Fruit fly (Drosophila melanogaster) whole organism, embryonic: ENCODE measurements around the gene AP-2alpha.

ENCODE experiments used
- ATbp ChIP-seq: fragments of 200-800 bp; sonication (Bioruptor generic); optimal IDR thresholded peaks from 2 replicates; lab custom pipeline; 2017; ENCODE audit warnings: missing biosample characterization, mild to moderate bottlenecking, missing genetic modification characterization, missing genetic modification reagents
- Blimp-1 ChIP-seq: fragments of 200-800 bp; sonication (Bioruptor generic); optimal IDR thresholded peaks from 3 replicates; lab custom pipeline; 2018; ENCODE audit warnings: missing biosample characterization, missing genetic modification characterization, mild to moderate bottlenecking, moderate library complexity, missing genetic modification reagents
- BtbVII ChIP-seq: fragments of 200-800 bp; sonication (Bioruptor generic); optimal IDR thresholded peaks from 3 replicates; lab custom pipeline; 2017; ENCODE audit warnings: missing biosample characterization, mild to moderate bottlenecking, missing genetic modification characterization
- CG10209 ChIP-seq: fragments of 200-800 bp; sonication (Bioruptor generic); optimal IDR thresholded peaks from 3 replicates; lab custom pipeline; 2017; ENCODE audit warnings: missing biosample characterization, mild to moderate bottlenecking, missing genetic modification characterization, missing genetic modification reagents
- CG10274 ChIP-seq: fragments of 200-800 bp; sonication (Bioruptor generic); optimal IDR thresholded peaks from 3 replicates; lab custom pipeline; 2017; ENCODE audit warnings: missing biosample characterization, mild to moderate bottlenecking, missing genetic modification characterization
- CG10462 ChIP-seq: fragments of 200-800 bp; sonication (Bioruptor generic); optimal IDR thresholded peaks from 2 replicates; lab custom pipeline; 2016; ENCODE audit warnings: missing biosample characterization, missing genetic modification characterization
- CG11093 ChIP-seq: fragments of 200-800 bp; sonication (Bioruptor generic); IDR thresholded peaks from 3 replicates; pipeline ENCODE4 v1.3.6; 2022; ENCODE audit warnings: missing biosample characterization, missing genetic modification characterization
- CG11247 ChIP-seq: fragments of 200-800 bp; sonication (Bioruptor generic); IDR thresholded peaks from 2 replicates; pipeline ENCODE4 v1.3.6; 2022; ENCODE audit warnings: missing biosample characterization, missing genetic modification characterization
- CG12104 ChIP-seq: fragments of 200-800 bp; sonication (Bioruptor generic); optimal IDR thresholded peaks from 3 replicates; lab custom pipeline; 2016; ENCODE audit warnings: missing biosample characterization, missing genetic modification characterization
- CG14667 ChIP-seq: fragments of 200-800 bp; sonication (Bioruptor generic); IDR thresholded peaks from 2 replicates; pipeline ENCODE4 v1.3.6; 2022; ENCODE audit warnings: missing biosample characterization, missing genetic modification characterization
- CG15601 ChIP-seq: fragments of 200-800 bp; sonication (Bioruptor generic); optimal IDR thresholded peaks from 3 replicates; lab custom pipeline; 2019; ENCODE audit warnings: missing biosample characterization, mild to moderate bottlenecking, missing genetic modification characterization, moderate library complexity
- CG17829 ChIP-seq: fragments of 200-800 bp; optimal IDR thresholded peaks from 2 replicates; lab custom pipeline; 2019; ENCODE audit warnings: missing biosample characterization, mild to moderate bottlenecking, missing genetic modification characterization, moderate library complexity
- CG18476 ChIP-seq: fragments of 200-800 bp; sonication (Bioruptor generic); optimal IDR thresholded peaks from 2 replicates; lab custom pipeline; 2016; ENCODE audit warnings: missing biosample characterization, mild to moderate bottlenecking, missing genetic modification characterization
- CG31441 ChIP-seq: fragments of 200-800 bp; sonication (Bioruptor generic); IDR thresholded peaks from 2 replicates; pipeline ENCODE4 v1.3.6; 2022; ENCODE audit warnings: missing biosample characterization, missing genetic modification characterization
- CG34376 ChIP-seq: fragments of 200-800 bp; sonication (Bioruptor generic); optimal IDR thresholded peaks from 2 replicates; lab custom pipeline; 2018; ENCODE audit warnings: missing biosample characterization, mild to moderate bottlenecking, missing genetic modification characterization
- CG9817 ChIP-seq: fragments of 200-800 bp; sonication (Bioruptor generic); optimal IDR thresholded peaks from 2 replicates; lab custom pipeline; 2018; ENCODE audit warnings: missing biosample characterization, mild to moderate bottlenecking, missing genetic modification characterization, moderate library complexity
- Deaf1 ChIP-seq: fragments of 200-800 bp; optimal IDR thresholded peaks from 3 replicates; lab custom pipeline; 2019; ENCODE audit warnings: missing biosample characterization, mild to moderate bottlenecking, missing genetic modification characterization, moderate library complexity
- Dip2 ChIP-seq: fragments of 200-800 bp; sonication (Bioruptor generic); IDR thresholded peaks from 2 replicates; pipeline ENCODE4 v1.3.6; 2022; ENCODE audit warnings: missing biosample characterization, missing genetic modification characterization
- Fer3 ChIP-seq: fragments of 200-800 bp; sonication (Bioruptor generic); optimal IDR thresholded peaks from 2 replicates; lab custom pipeline; 2018; ENCODE audit warnings: missing biosample characterization, mild to moderate bottlenecking, missing genetic modification characterization, moderate library complexity
- HLHmδ ChIP-seq: fragments of 200-800 bp; sonication (Bioruptor generic); optimal IDR thresholded peaks from 2 replicates; lab custom pipeline; 2018; ENCODE audit warnings: missing biosample characterization, mild to moderate bottlenecking, missing genetic modification characterization, moderate library complexity
- HmgD ChIP-seq: fragments of 200-800 bp; sonication (Bioruptor generic); optimal IDR thresholded peaks from 3 replicates; lab custom pipeline; 2016; ENCODE audit warnings: missing biosample characterization, missing genetic modification characterization
- Jarid2 ChIP-seq: fragments of 200-800 bp; sonication (Bioruptor generic); optimal IDR thresholded peaks from 3 replicates; lab custom pipeline; 2017; ENCODE audit warnings: mild to moderate bottlenecking, missing biosample characterization, missing genetic modification reagents, missing genetic modification characterization
- Med ChIP-seq: fragments of 200-800 bp; sonication (Bioruptor generic); peaks from one replicate; lab custom pipeline; 2016; ENCODE audit warnings: missing biosample characterization, missing genetic modification characterization, mild to moderate bottlenecking, inconsistent platforms, moderate library complexity
- Myb ChIP-seq: fragments of 200-800 bp; sonication (Bioruptor generic); optimal IDR thresholded peaks from 2 replicates; lab custom pipeline; 2016; ENCODE audit warnings: missing biosample characterization, missing genetic modification characterization
- NK7.1 ChIP-seq: fragments of 200-800 bp; sonication (Bioruptor generic); optimal IDR thresholded peaks from 3 replicates; lab custom pipeline; 2016; ENCODE audit warnings: missing biosample characterization, missing genetic modification characterization
- Side ChIP-seq: fragments of 200-800 bp; sonication (Bioruptor generic); optimal IDR thresholded peaks from 2 replicates; lab custom pipeline; 2016; ENCODE audit warnings: missing biosample characterization, missing genetic modification characterization
- Six4 ChIP-seq: fragments of 200-800 bp; sonication (Bioruptor generic); optimal IDR thresholded peaks from 2 replicates; lab custom pipeline; 2016; ENCODE audit warnings: missing biosample characterization, missing genetic modification characterization
- Sox102F ChIP-seq: fragments of 200-800 bp; sonication (Bioruptor generic); optimal IDR thresholded peaks from 2 replicates; lab custom pipeline; 2018; ENCODE audit warnings: missing biosample characterization, mild to moderate bottlenecking, missing genetic modification characterization, moderate library complexity
- Usf ChIP-seq: fragments of 200-800 bp; sonication (Bioruptor generic); optimal IDR thresholded peaks from 2 replicates; lab custom pipeline; 2017; ENCODE audit warnings: missing genotype, missing biosample characterization, missing genetic modification characterization
- al ChIP-seq: fragments of 200-800 bp; sonication (Bioruptor generic); IDR thresholded peaks from 2 replicates; pipeline ENCODE4 v1.3.6; 2022; ENCODE audit warnings: missing biosample characterization, missing genetic modification characterization
- amos ChIP-seq: fragments of 200-800 bp; sonication (Bioruptor generic); IDR thresholded peaks from 2 replicates; pipeline ENCODE4 v1.3.6; 2022; ENCODE audit warnings: missing biosample characterization, missing genetic modification characterization; ENCODE audit not compliant: partially characterized antibody
- ara ChIP-seq: fragments of 200-800 bp; sonication (Bioruptor generic); IDR thresholded peaks from 2 replicates; pipeline ENCODE4 v1.3.6; 2022; ENCODE audit warnings: missing biosample characterization, missing genetic modification characterization
- az2 ChIP-seq: fragments of 200-800 bp; sonication (Bioruptor generic); optimal IDR thresholded peaks from 3 replicates; lab custom pipeline; 2016; ENCODE audit warnings: missing biosample characterization, missing genetic modification characterization
- btn ChIP-seq: fragments of 200-800 bp; sonication (Bioruptor generic); optimal IDR thresholded peaks from 2 replicates; lab custom pipeline; 2016; ENCODE audit warnings: missing biosample characterization, missing genetic modification characterization
- corto ChIP-seq: fragments of 200-800 bp; sonication (Bioruptor generic); optimal IDR thresholded peaks from 2 replicates; lab custom pipeline; 2016; ENCODE audit warnings: missing biosample characterization, mild to moderate bottlenecking, missing genetic modification characterization, moderate library complexity
- dan ChIP-seq: fragments of 200-800 bp; sonication (Bioruptor generic); IDR thresholded peaks from 2 replicates; pipeline ENCODE4 v1.3.6; 2022; ENCODE audit warnings: missing biosample characterization, missing genetic modification characterization
- eve ChIP-seq, 2 experiments: fragments of >200 bp; optimal IDR thresholded peaks; 2 replicates each; lab custom pipeline; 2017; ENCODE audit warnings: missing biosample characterization in 2 of 2, missing genetic modification characterization in 2 of 2
- ftz-f1 ChIP-seq: fragments of 200-800 bp; sonication (Bioruptor generic); optimal IDR thresholded peaks from 2 replicates; lab custom pipeline; 2016; ENCODE audit warnings: missing biosample characterization, missing genetic modification characterization
- gcm ChIP-seq: fragments of 200-800 bp; sonication (Bioruptor generic); optimal IDR thresholded peaks from 2 replicates; lab custom pipeline; 2019; ENCODE audit warnings: missing biosample characterization, mild to moderate bottlenecking, missing genetic modification characterization, moderate library complexity
- gem ChIP-seq: fragments of 200-800 bp; sonication (Bioruptor generic); optimal IDR thresholded peaks from 2 replicates; lab custom pipeline; 2019; ENCODE audit warnings: missing biosample characterization, mild to moderate bottlenecking, missing genetic modification characterization, moderate library complexity
- gsb-n ChIP-seq: fragments of 200-800 bp; sonication (Bioruptor generic); optimal IDR thresholded peaks from 3 replicates; lab custom pipeline; 2018; ENCODE audit warnings: missing biosample characterization, mild to moderate bottlenecking, missing genetic modification characterization
- insv ChIP-seq, 2 experiments: fragments of 200-800 bp; sonication (Bioruptor generic); optimal IDR thresholded peaks; 3 replicates each; lab custom pipeline; 2016 to 2018; ENCODE audit warnings: missing biosample characterization in 2 of 2, missing genetic modification characterization in 2 of 2
- kah ChIP-seq: fragments of 200-800 bp; sonication (Bioruptor generic); optimal IDR thresholded peaks from 2 replicates; lab custom pipeline; 2018; ENCODE audit warnings: missing biosample characterization, mild to moderate bottlenecking, missing genetic modification characterization
- lola ChIP-seq, 3 experiments: fragments of >200 bp in 2 of 3; fragments of 200-800 bp in 1 of 3; sonication (Bioruptor generic) in 1 of 3; optimal IDR thresholded peaks; 2 replicates each; lab custom pipeline; 2017 to 2019; ENCODE audit warnings: missing biosample characterization in 3 of 3, missing genetic modification characterization in 3 of 3, mild to moderate bottlenecking in 1 of 3, moderate library complexity in 1 of 3
- mam ChIP-seq: fragments of 200-800 bp; sonication (Bioruptor generic); optimal IDR thresholded peaks from 3 replicates; lab custom pipeline; 2016; ENCODE audit warnings: missing biosample characterization, missing genetic modification characterization
- mld ChIP-seq: fragments of 200-800 bp; sonication (Bioruptor generic); IDR thresholded peaks from 3 replicates; pipeline ENCODE4 v1.3.6; 2022; ENCODE audit warnings: missing biosample characterization, missing genetic modification characterization; ENCODE audit not compliant: partially characterized antibody
- so ChIP-seq: fragments of 200-800 bp; sonication (Bioruptor generic); IDR thresholded peaks from 3 replicates; pipeline ENCODE4 v1.3.6; 2022; ENCODE audit warnings: missing biosample characterization, missing genetic modification characterization
- tin ChIP-seq: fragments of 200-800 bp; sonication (Bioruptor generic); optimal IDR thresholded peaks from 3 replicates; lab custom pipeline; 2016; ENCODE audit warnings: missing biosample characterization, missing genetic modification characterization
- wdn ChIP-seq: fragments of 200-800 bp; sonication (Bioruptor generic); IDR thresholded peaks from 2 replicates; pipeline ENCODE4 v1.3.6; 2022; ENCODE audit warnings: missing biosample characterization, missing genetic modification characterization

AP-2alpha gene

dm6 chr2L:419620-420184 is 5.1 kb upstream of the AP-2alpha start, which contains the start of the genes CG13690 and RpLP1 (continued):
- peak; percentile 82 for TF ChIP-seq CG10209 (GFP tag; lab: Kevin White, UChicago)
- TF ChIP-seq ftz-f1 (GFP tag; lab: Kevin White, UChicago), result peak; percentile 23
- peak; percentile 84 for TF ChIP-seq HLHmδ
- peak in 1 of 3 experiments; percentile 55 for TF ChIP-seq lola (GFP tag; optimal IDR thresholded peaks at IDR 0.05; lab: Kevin White, UChicago)
- TF ChIP-seq Usf (GFP tag; lab: Kevin White, UChicago), result peak; percentile 40
- TF ChIP-seq Side (GFP tag; lab: Kevin White, UChicago), result peak; percentile 75
- TF ChIP-seq mam (GFP tag; lab: Kevin White, UChicago), result peak; percentile 25
- TF ChIP-seq CG34376 (GFP tag; lab: Kevin White, UChicago), result peak; percentile 96
- peak; percentile 46 for TF ChIP-seq Myb (GFP tag; lab: Kevin White, UChicago)
- peak; percentile 78 for TF ChIP-seq ATbp (GFP tag; lab: Kevin White, UChicago)
- peak; percentile 15 for TF ChIP-seq CG18476 (GFP tag; lab: Kevin White, UChicago)
- TF ChIP-seq dan (GFP tag; lab: Robert Waterston, UW), result no peak
- TF ChIP-seq CG11247 (GFP tag; lab: Robert Waterston, UW), result no peak
- TF ChIP-seq gem (tag; lab: Kevin White, UChicago), result peak; percentile 65
- no peak for TF ChIP-seq CG11093
- TF ChIP-seq gsb-n, result peak; percentile 81
- TF ChIP-seq CG12104 (GFP tag; lab: Kevin White, UChicago), result peak; percentile 82
- 0 out of 2 replicates have a peak, but pooled peaks have one; percentile 4 for TF ChIP-seq wdn
- TF ChIP-seq Sox102F, result no peak
- TF ChIP-seq tin (GFP tag; lab: Kevin White, UChicago), result peak; percentile 26
- peak; percentile 64 for TF ChIP-seq Jarid2 (GFP tag; lab: Kevin White, UChicago)
- TF ChIP-seq eve (GFP tag; optimal IDR thresholded peaks at IDR 0.05; lab: Kevin White, UChicago), result no peak
- TF ChIP-seq CG15601 (tag; lab: Kevin White, UChicago), result peak; percentile 86
- no peak for TF ChIP-seq so (GFP tag; lab: Robert Waterston, UW)
- TF ChIP-seq HmgD, result peak; percentile 51
- peak; percentile 35 for TF ChIP-seq Six4
- peak; percentile 36 for TF ChIP-seq CG10462 (GFP tag; lab: Kevin White, UChicago)
- peak; percentile 41 for TF ChIP-seq Blimp-1
- TF ChIP-seq corto, result peak; percentile 8
- TF ChIP-seq kah (GFP tag; lab: Kevin White, UChicago), result peak; percentile 76
- TF ChIP-seq Deaf1 (tag; lab: Kevin White, UChicago), result peak; percentile 50
- TF ChIP-seq Fer3, result peak; percentile 80
- peak; percentile 50 for TF ChIP-seq az2 (GFP tag; lab: Kevin White, UChicago)
- TF ChIP-seq amos (GFP tag; lab: Robert Waterston, UW), result peak; percentile 25; the same call in 1 of the 2 replicates
- TF ChIP-seq NK7.1 (GFP tag; lab: Kevin White, UChicago), result peak; percentile 54
- TF ChIP-seq mld (GFP tag; lab: Robert Waterston, UW), result no peak
- TF ChIP-seq CG31441, result peak; percentile 85
- peak; percentile 78 for TF ChIP-seq CG17829 (tag; lab: Kevin White, UChicago)
- peak; percentile 53; the same call in 1 of the 2 replicates for TF ChIP-seq ara (GFP tag; lab: Robert Waterston, UW)
- TF ChIP-seq BtbVII (GFP tag; lab: Kevin White, UChicago), result peak; percentile 88
- peak; percentile 96 for TF ChIP-seq Med (GFP tag; lab: Kevin White, UChicago)
- no peak for TF ChIP-seq al (GFP tag; lab: Robert Waterston, UW)
- TF ChIP-seq btn (GFP tag; lab: Kevin White, UChicago), result no peak
- TF ChIP-seq insv (GFP tag; optimal IDR thresholded peaks at IDR 0.05; lab: Kevin White, UChicago), result peak in 1 of 2 experiments; percentile 60
- peak; percentile 80 for TF ChIP-seq gcm
- no peak for TF ChIP-seq Dip2 (GFP tag; lab: Robert Waterston, UW)
- TF ChIP-seq CG14667, result no peak
- peak; percentile 57 for TF ChIP-seq CG10274 (GFP tag; lab: Kevin White, UChicago)
- peak; percentile 59 for TF ChIP-seq CG9817 (tag; lab: Kevin White, UChicago)
